Worm (Caenorhabditis elegans) whole organism, L4 larva: ENCODE results near the gene F37B4.10.

Experiments
- F26F4.8 ChIP-seq: fragments of 200-800 bp; sonication (Bioruptor generic); conservative IDR thresholded peaks from 2 replicates; pipeline ENCODE4 v1.3.6; 2022; ENCODE audit warnings: missing genetic modification characterization, missing compliant biosample characterization
- aha-1 ChIP-seq: fragments of 150-350 bp; peaks from one replicate; lab custom pipeline; 2014; ENCODE audit warnings: missing biosample characterization, missing genetic modification characterization
- ceh-32 ChIP-seq: sonication (generic microtip); optimal IDR thresholded peaks from 2 replicates; lab custom pipeline; 2016; ENCODE audit warnings: mild to moderate bottlenecking, missing genetic modification characterization, missing compliant biosample characterization; ENCODE audit not compliant: poor library complexity
- nhr-25 ChIP-seq: sonication (generic microtip); optimal IDR thresholded peaks from 2 replicates; lab custom pipeline; 2017; ENCODE audit warnings: missing genetic modification characterization, mild to moderate bottlenecking, missing compliant biosample characterization, antibody characterized with exemption, moderate library complexity, borderline replicate concordance; ENCODE audit not compliant: insufficient read depth
- nhr-28 ChIP-seq: fragments of 150-350 bp; optimal IDR thresholded peaks from 2 replicates; lab custom pipeline; 2014; ENCODE audit warnings: missing biosample characterization, missing genetic modification characterization
- zag-1 ChIP-seq: fragments of 150-350 bp; optimal IDR thresholded peaks from 2 replicates; lab custom pipeline; 2014; ENCODE audit warnings: missing biosample characterization, missing genetic modification characterization
- zfp-3 ChIP-seq: fragments of 200-800 bp; sonication (Bioruptor generic); conservative IDR thresholded peaks from 2 replicates; pipeline ENCODE4 v1.3.6; 2022; ENCODE audit warnings: missing genetic modification reagents, missing genetic modification characterization, missing compliant biosample characterization

- TF ChIP-seq zfp-3 (GFP tag; lab: Robert Waterston, UW), result no peak
- no peak for TF ChIP-seq ceh-32 (tag; lab: Kevin White, UChicago)
- TF ChIP-seq zag-1 (tag; lab: Kevin White, UChicago), result no peak
- TF ChIP-seq aha-1 (tag; lab: Kevin White, UChicago), result no peak
- no peak for TF ChIP-seq nhr-28
- no peak for TF ChIP-seq nhr-25 (tag; lab: Kevin White, UChicago)
- TF ChIP-seq F26F4.8 (GFP tag; lab: Robert Waterston, UW), result no peak
Observed at ce11 chrV:2863033-2863432, 14.4 kb downstream of the F37B4.10 start, which contains the start of gene srh-272.
